Worm (Caenorhabditis elegans) whole organism, young adult: ENCODE data around the gene C25A8.1.

Experiments
- B0261.1 ChIP-seq: sonication (generic microtip); optimal IDR thresholded peaks from 2 replicates; lab custom pipeline; 2016; ENCODE audit warnings: mild to moderate bottlenecking, missing genetic modification characterization, moderate library complexity, missing compliant biosample characterization
- F37B4.10 ChIP-seq: fragments of 200-800 bp; sonication (Bioruptor generic); IDR thresholded peaks from 2 replicates; pipeline ENCODE4 v1.3.6; 2022; ENCODE audit warnings: missing genetic modification characterization, missing compliant biosample characterization
- F49E8.2 ChIP-seq: sonication (generic microtip); optimal IDR thresholded peaks from 3 replicates; lab custom pipeline; 2017; ENCODE audit warnings: missing genetic modification characterization, mild to moderate bottlenecking, missing compliant biosample characterization, antibody characterized with exemption, moderate library complexity; ENCODE audit not compliant: insufficient read depth
- Y79H2A.3 ChIP-seq: fragments of 200-800 bp; sonication (Bioruptor generic); conservative IDR thresholded peaks from 2 replicates; pipeline ENCODE4 v1.3.6; 2022; ENCODE audit warnings: missing genetic modification reagents, missing genetic modification characterization, missing compliant biosample characterization
- ZK185.1 ChIP-seq: sonication (generic microtip); optimal IDR thresholded peaks from 2 replicates; lab custom pipeline; 2016; ENCODE audit warnings: mild to moderate bottlenecking, missing genetic modification characterization, missing compliant biosample characterization; ENCODE audit not compliant: poor library complexity, severe bottlenecking
- attf-3 ChIP-seq: fragments of 200-800 bp; sonication (Bioruptor generic); conservative IDR thresholded peaks from 2 replicates; pipeline ENCODE4 v1.3.6; 2022; ENCODE audit warnings: missing genetic modification reagents, missing genetic modification characterization, missing compliant biosample characterization
- bed-2 ChIP-seq: fragments of 200-800 bp; sonication (Bioruptor generic); IDR thresholded peaks from 2 replicates; pipeline ENCODE4 v1.3.6; 2022; ENCODE audit warnings: missing genetic modification reagents, missing genetic modification characterization, missing compliant biosample characterization
- ceh-40 ChIP-seq: fragments of 200-800 bp; sonication (Bioruptor generic); IDR thresholded peaks from 2 replicates; pipeline ENCODE4 v1.3.6; 2022; ENCODE audit warnings: missing genetic modification characterization, missing compliant biosample characterization
- chd-7 ChIP-seq: sonication (generic microtip); optimal IDR thresholded peaks from 2 replicates; lab custom pipeline; 2016; ENCODE audit warnings: mild to moderate bottlenecking, missing genetic modification characterization, moderate library complexity, missing compliant biosample characterization
- efl-1 ChIP-seq: fragments of 150-350 bp; optimal IDR thresholded peaks from 2 replicates; lab custom pipeline; 2014; ENCODE audit warnings: missing biosample characterization, missing genetic modification reagents, missing genetic modification characterization
- snpc-4 ChIP-seq, 5 experiments: fragments of 150-350 bp in 1 of 5; sonication (generic microtip) in 4 of 5; optimal IDR thresholded peaks; 2 replicates each; lab custom pipeline; 2014 to 2018; ENCODE audit warnings: missing genetic modification characterization in 5 of 5, missing biosample characterization in 3 of 5, antibody characterized with exemption in 2 of 5, mild to moderate bottlenecking in 2 of 5, missing compliant biosample characterization in 2 of 5, missing genotype in 2 of 5, moderate library complexity in 2 of 5, missing genetic modification reagents in 1 of 5

- no peak for TF ChIP-seq snpc-4 (GFP tag; optimal IDR thresholded peaks at IDR 0.05; lab: Kevin White, UChicago)
- no peak for TF ChIP-seq snpc-4 (tag; optimal IDR thresholded peaks at IDR 0.05; lab: Kevin White, UChicago)
- no peak for TF ChIP-seq B0261.1
- TF ChIP-seq attf-3 (GFP tag; lab: Robert Waterston, UW): no peak
- TF ChIP-seq F49E8.2 (tag; lab: Kevin White, UChicago): no peak
- TF ChIP-seq Y79H2A.3 (GFP tag; lab: Robert Waterston, UW): no peak
- TF ChIP-seq F37B4.10 (GFP tag; lab: Robert Waterston, UW): no peak
- TF ChIP-seq chd-7: no peak
- no peak for TF ChIP-seq ceh-40 (GFP tag; lab: Robert Waterston, UW)
- no peak for TF ChIP-seq efl-1 (GFP tag; lab: Kevin White, UChicago)
- no peak for TF ChIP-seq bed-2 (GFP tag; lab: Robert Waterston, UW)
- TF ChIP-seq ZK185.1 (tag; lab: Kevin White, UChicago): no peak
These were observed 19.9 kb upstream of the C25A8.1 start for ce11 chrIV:6991070-6991469.
